Worm (Caenorhabditis elegans): ENCODE measurements around the gene gspd-1.

The gspd-1 gene

DNA sequence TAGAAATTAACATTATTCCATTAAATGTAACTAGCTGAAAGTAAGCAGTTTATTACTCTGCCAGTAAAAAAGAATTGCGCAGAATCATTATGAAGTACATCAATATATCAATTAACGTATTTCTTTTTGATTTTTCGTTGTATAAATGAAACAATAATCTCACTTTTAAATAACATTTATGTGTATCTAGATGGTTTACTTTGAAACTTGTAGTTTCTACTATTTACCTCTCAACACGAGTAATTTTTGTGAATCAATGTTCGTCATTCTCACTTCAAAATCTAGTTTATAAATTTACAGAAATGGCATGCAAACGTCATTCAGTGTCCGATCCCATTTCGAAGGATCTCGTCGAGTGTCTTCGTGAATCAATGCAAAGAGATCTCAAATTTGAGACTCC, at the start of gene gspd-1:
gspd-1 (plus strand) TSS at position 301 of the 400 bp plus-strand sequence.
- no peak for TF ChIP-seq snpc-4 (tag; optimal IDR thresholded peaks at IDR 0.05)
- TF ChIP-seq ham-2 (GFP tag; optimal IDR thresholded peaks at IDR 0.05), result no peak
- no peak for TF ChIP-seq unc-62 (GFP tag; optimal IDR thresholded peaks at IDR 0.05)
- TF ChIP-seq lin-32 (GFP tag; optimal IDR thresholded peaks at IDR 0.05), result no peak
- no peak for TF ChIP-seq lsy-2 (tag; optimal IDR thresholded peaks at IDR 0.05)
- TF ChIP-seq ceh-39 (tag; optimal IDR thresholded peaks at IDR 0.05), result no peak
- TF ChIP-seq ceh-83 (GFP tag; optimal IDR thresholded peaks at IDR 0.05), result no peak
- TF ChIP-seq hlh-1 (tag; optimal IDR thresholded peaks at IDR 0.05), result no peak

DNA sequence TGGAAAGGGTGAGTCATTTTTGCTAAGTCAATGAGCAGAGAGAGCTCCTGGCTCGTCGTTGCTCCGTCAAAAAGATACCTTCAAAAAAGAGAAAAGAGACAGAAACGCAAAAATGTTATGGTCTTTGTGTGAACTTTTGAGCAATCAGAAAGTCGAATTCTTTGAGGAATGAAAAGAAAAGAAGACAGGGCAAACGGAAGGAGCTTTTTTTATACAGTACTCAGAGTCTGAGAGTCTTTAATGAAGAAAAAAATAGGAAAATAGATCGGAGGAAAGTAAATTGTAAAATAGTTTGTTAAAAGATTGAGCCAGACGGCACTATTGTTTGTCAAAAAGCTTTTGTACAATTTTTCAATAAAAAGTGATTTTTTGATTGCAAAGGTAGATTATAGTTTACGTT, 47.7 kb upstream of the gspd-1 start:
- TF ChIP-seq ztf-11 (tag; optimal IDR thresholded peaks at IDR 0.05), result no peak
- TF ChIP-seq snpc-4 (tag; optimal IDR thresholded peaks at IDR 0.05), result no peak
- no peak for TF ChIP-seq unc-39 (tag; optimal IDR thresholded peaks at IDR 0.05)

DNA sequence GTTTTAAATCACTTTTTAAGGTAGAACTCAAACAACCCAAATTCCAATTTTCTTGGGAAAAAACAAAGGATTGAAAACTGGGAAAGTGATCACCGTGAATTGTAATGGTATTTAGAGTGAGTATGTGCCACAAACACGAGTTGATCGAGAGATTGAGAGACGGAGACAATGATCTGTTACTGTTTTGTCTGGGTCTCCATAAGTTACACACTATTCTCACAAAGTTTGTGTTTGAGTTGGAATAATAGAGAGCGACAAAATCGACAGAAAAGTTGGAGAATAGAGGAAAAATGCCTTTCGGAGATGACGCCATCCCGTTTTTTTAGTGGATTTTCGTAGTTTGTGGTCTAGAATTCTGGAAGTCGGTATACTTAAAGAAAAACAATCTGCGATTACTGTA, 46.0 kb upstream of the gspd-1 start, which contains the start of gene nhr-7:
nhr-7 (minus strand) TSS at position 101 of the 400 bp plus-strand sequence.
- TF ChIP-seq sem-2 (GFP tag; optimal IDR thresholded peaks at IDR 0.05) (no peak), lin-13 (tag; optimal IDR thresholded peaks at IDR 0.05) (no peak), zip-8 (tag; optimal IDR thresholded peaks at IDR 0.05) (no peak), elt-1 (tag; optimal IDR thresholded peaks at IDR 0.05; ENCODE audit: borderline replicate concordance, insufficient read depth) (no peak), lin-32 (GFP tag; optimal IDR thresholded peaks at IDR 0.05) (no peak), ztf-11 (tag; optimal IDR thresholded peaks at IDR 0.05) (no peak), nhr-237 (tag; optimal IDR thresholded peaks at IDR 0.05) (no peak), mep-1 (tag; optimal IDR thresholded peaks at IDR 0.05) (no peak), drap-1 (GFP tag; optimal IDR thresholded peaks at IDR 0.05) (no peak), hlh-1 (tag; optimal IDR thresholded peaks at IDR 0.05) (no peak), tbx-8 (GFP tag; optimal IDR thresholded peaks at IDR 0.05) (no peak), cnd-1 (tag; optimal IDR thresholded peaks at IDR 0.05) (no peak), pha-4 (tag; optimal IDR thresholded peaks at IDR 0.05) (no peak), bed-3 (GFP tag; optimal IDR thresholded peaks at IDR 0.05) (no peak), nhr-28 (tag; optimal IDR thresholded peaks at IDR 0.05) (no peak), nhr-2 (tag; optimal IDR thresholded peaks at IDR 0.05) (no peak), ham-2 (GFP tag; optimal IDR thresholded peaks at IDR 0.05) (no peak), mab-5 (tag; optimal IDR thresholded peaks at IDR 0.05) (no peak), lsy-2 (tag; optimal IDR thresholded peaks at IDR 0.05) (no peak)

DNA sequence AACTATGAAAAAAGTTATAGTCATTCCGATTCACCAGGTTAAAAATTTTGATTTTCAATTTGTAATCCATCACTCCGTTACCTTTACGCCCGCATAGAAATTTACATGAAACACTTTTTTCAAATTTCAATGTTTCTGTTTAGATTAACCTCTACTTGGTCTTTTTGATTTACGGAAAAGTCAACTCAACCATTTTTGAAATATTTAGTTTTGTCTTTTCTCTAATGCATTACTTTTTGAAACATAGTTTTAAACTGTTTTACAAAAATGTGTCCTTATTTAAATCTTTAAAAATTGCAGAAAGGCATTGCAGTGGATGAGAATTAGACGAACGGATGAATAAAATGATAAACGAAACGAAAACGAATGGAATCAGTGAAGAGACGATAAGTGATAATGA, 44.1 kb upstream of the gspd-1 start, which contains the start of gene gtl-2:
gtl-2 (plus strand) TSS at position 301 of the 400 bp plus-strand sequence.
- TF ChIP-seq mep-1 (tag; optimal IDR thresholded peaks at IDR 0.05) (no peak), unc-62 (GFP tag; optimal IDR thresholded peaks at IDR 0.05) (no peak), cnd-1 (tag; optimal IDR thresholded peaks at IDR 0.05) (no peak), nhr-12 (tag; optimal IDR thresholded peaks at IDR 0.05) (no peak), ceh-43 (GFP tag; optimal IDR thresholded peaks at IDR 0.05) (no peak)

DNA sequence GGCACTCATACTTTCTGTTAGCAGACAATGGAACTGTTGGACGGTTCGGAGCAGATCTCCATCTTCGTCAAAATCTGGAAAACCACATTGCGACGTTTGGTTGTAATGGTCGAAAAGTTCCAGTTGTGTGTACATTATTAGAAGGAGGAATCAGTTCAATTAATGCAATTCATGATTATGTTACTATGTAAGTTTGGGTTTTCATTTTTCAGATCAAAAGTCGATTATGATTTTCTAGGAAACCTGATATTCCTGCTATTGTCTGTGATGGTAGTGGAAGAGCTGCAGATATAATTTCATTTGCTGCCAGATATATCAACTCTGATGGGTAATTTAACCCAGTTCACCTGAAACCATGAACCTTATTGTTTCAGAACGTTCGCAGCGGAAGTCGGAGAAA, 41.2 kb upstream of the gspd-1 start:
- no peak for TF ChIP-seq snpc-4 (tag; optimal IDR thresholded peaks at IDR 0.05)

DNA sequence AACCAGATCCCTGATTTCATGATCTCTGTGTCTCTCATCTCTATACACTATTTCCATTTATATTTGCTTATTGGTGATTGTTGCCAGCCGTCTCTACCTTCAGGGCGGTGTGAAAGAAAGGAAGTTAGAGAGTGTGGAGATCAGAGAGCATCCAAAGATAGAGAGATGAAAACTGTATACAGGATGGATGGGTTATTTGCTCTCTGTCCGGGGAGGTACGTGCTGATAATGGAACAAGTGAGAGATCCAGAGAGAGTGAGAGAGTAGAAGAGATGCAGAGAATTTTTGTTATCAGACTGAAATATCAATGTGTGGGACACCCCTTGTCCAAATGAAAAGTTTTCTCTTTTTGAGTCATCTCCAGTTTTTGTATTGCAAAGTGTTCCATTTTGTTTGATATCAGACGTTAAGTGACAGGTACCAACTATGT, 33.1 kb upstream of the gspd-1 start:
- TF ChIP-seq mls-2 (tag; optimal IDR thresholded peaks at IDR 0.05) (no peak), nhr-237 (tag; optimal IDR thresholded peaks at IDR 0.05) (no peak), pha-4 (tag; optimal IDR thresholded peaks at IDR 0.05) (peak; percentile 24), nhr-12 (tag; optimal IDR thresholded peaks at IDR 0.05) (no peak)

DNA sequence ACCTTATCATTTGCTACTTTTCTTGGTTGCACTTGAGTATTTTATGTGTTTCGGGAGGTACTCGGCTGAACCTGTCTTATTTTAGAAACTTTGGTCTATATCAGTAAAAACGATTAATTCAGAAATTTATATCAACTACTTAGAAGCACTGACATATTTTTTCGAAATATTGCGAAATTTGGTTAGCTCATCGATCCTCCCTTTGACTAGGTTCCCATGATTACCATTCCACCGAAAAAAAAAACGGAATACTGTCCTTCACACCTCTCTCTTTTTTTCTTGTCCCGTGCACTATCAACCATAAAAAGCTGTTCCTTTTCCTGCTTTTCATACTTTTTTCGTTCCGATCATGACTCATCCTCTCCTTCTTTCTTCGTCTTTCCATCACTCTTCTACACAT, 32.0 kb upstream of the gspd-1 start:
- no peak for TF ChIP-seq flh-1 (GFP tag; optimal IDR thresholded peaks at IDR 0.05)
- TF ChIP-seq elt-3 (tag; optimal IDR thresholded peaks at IDR 0.05), result no peak
- no peak for TF ChIP-seq lsy-2 (tag; optimal IDR thresholded peaks at IDR 0.05)
